Fruit fly (Drosophila melanogaster) whole organism, wandering third instar larva: ENCODE data around the gene niki.

Experiments
- Abd-B ChIP-seq: fragments of >200 bp; optimal IDR thresholded peaks from 2 replicates; lab custom pipeline; 2017; ENCODE audit warnings: missing biosample characterization, missing genetic modification characterization
- CG32264 ChIP-seq: fragments of 200-800 bp; sonication (Bioruptor generic); optimal IDR thresholded peaks from 2 replicates; lab custom pipeline; 2016; ENCODE audit warnings: missing biosample characterization, missing genetic modification characterization
- CrebA ChIP-seq: fragments of 200-800 bp; sonication (Bioruptor generic); optimal IDR thresholded peaks from 2 replicates; lab custom pipeline; 2016; ENCODE audit warnings: missing biosample characterization, mild to moderate bottlenecking, missing genetic modification characterization, borderline replicate concordance
- Dfd ChIP-seq: fragments of >200 bp; optimal IDR thresholded peaks from 2 replicates; lab custom pipeline; 2017; ENCODE audit warnings: missing biosample characterization, missing genetic modification characterization
- Dif ChIP-seq: fragments of 200-275, 200-300 bp; sonication (Bioruptor generic); optimal IDR thresholded peaks from 2 replicates; lab custom pipeline; 2018; ENCODE audit warnings: missing biosample characterization, missing genetic modification characterization; ENCODE audit not compliant: partially characterized antibody
- HLH106 ChIP-seq: fragments of 200-800 bp; optimal IDR thresholded peaks from 3 replicates; lab custom pipeline; 2019; ENCODE audit warnings: missing biosample characterization, mild to moderate bottlenecking, missing genetic modification characterization, moderate library complexity
- Hnf4 ChIP-seq: fragments of 200-800 bp; sonication (Bioruptor generic); optimal IDR thresholded peaks from 2 replicates; lab custom pipeline; 2016; ENCODE audit warnings: missing biosample characterization, mild to moderate bottlenecking, missing genetic modification characterization
- Hr78 ChIP-seq: fragments of >200 bp; optimal IDR thresholded peaks from 2 replicates; lab custom pipeline; 2017; ENCODE audit warnings: missing biosample characterization, missing genetic modification characterization
- Hr83 ChIP-seq: fragments of 200-300 bp; sonication (Bioruptor generic); optimal IDR thresholded peaks from 2 replicates; lab custom pipeline; 2016; ENCODE audit warnings: missing biosample characterization, mild to moderate bottlenecking, missing genetic modification characterization, moderate library complexity; ENCODE audit not compliant: poor library complexity, severe bottlenecking
- Jra ChIP-seq: sonication (Bioruptor generic); optimal IDR thresholded peaks from 2 replicates; lab custom pipeline; 2016; ENCODE audit warnings: missing biosample characterization, missing genetic modification characterization
- Mio ChIP-seq: sonication (Bioruptor generic); optimal IDR thresholded peaks from 2 replicates; lab custom pipeline; 2016; ENCODE audit warnings: missing biosample characterization, missing genetic modification characterization
- Myc ChIP-seq: fragments of >200 bp; optimal IDR thresholded peaks from 2 replicates; lab custom pipeline; 2017
- N ChIP-seq: fragments of >200 bp; optimal IDR thresholded peaks from 2 replicates; lab custom pipeline; 2018; ENCODE audit warnings: missing biosample characterization, missing external identifiers, missing genetic modification characterization
- Rel ChIP-seq, 2 experiments: fragments of 200-800 bp; sonication (Bioruptor generic) in 1 of 2; optimal IDR thresholded peaks; 2 replicates in 1 of 2; 3 replicates in 1 of 2; lab custom pipeline; 2016 to 2019; ENCODE audit warnings: mild to moderate bottlenecking in 2 of 2, missing biosample characterization in 2 of 2, missing genetic modification characterization in 2 of 2, moderate library complexity in 1 of 2
- Sp1 ChIP-seq: fragments of 200-800 bp; sonication (Bioruptor generic); optimal IDR thresholded peaks from 3 replicates; lab custom pipeline; 2019; ENCODE audit warnings: missing biosample characterization, mild to moderate bottlenecking, missing genetic modification characterization, moderate library complexity
- Vsx2 ChIP-seq: fragments of 200-300, 225-300 bp; sonication (Bioruptor generic); optimal IDR thresholded peaks from 2 replicates; lab custom pipeline; 2018; ENCODE audit warnings: missing biosample characterization, missing genetic modification characterization; ENCODE audit not compliant: partially characterized antibody
- br ChIP-seq: fragments of 200-800 bp; sonication (Bioruptor generic); optimal IDR thresholded peaks from 2 replicates; lab custom pipeline; 2016; ENCODE audit warnings: missing biosample characterization, missing genetic modification characterization
- brk ChIP-seq: fragments of 200-800 bp; sonication (Bioruptor generic); optimal IDR thresholded peaks from 2 replicates; lab custom pipeline; 2016; ENCODE audit warnings: missing biosample characterization, mild to moderate bottlenecking, missing genetic modification characterization
- dl ChIP-seq, 2 experiments: fragments of 175-275, 200-275 bp in 1 of 2; fragments of 200-275 bp in 1 of 2; sonication (Bioruptor generic); optimal IDR thresholded peaks; lab custom pipeline; 2018; ENCODE audit warnings: mild to moderate bottlenecking in 2 of 2, missing biosample characterization in 2 of 2, missing genetic modification characterization in 2 of 2, moderate library complexity in 2 of 2; ENCODE audit not compliant: partially characterized antibody in 2 of 2, insufficient read depth in 1 of 2
- dmrt93B ChIP-seq: fragments of 200-800 bp; sonication (Bioruptor generic); optimal IDR thresholded peaks from 2 replicates; lab custom pipeline; 2018; ENCODE audit warnings: missing biosample characterization, mild to moderate bottlenecking, missing genetic modification characterization
- dsf ChIP-seq: sonication (Bioruptor generic); optimal IDR thresholded peaks from 2 replicates; lab custom pipeline; 2016; ENCODE audit warnings: missing biosample characterization, missing genetic modification characterization, borderline replicate concordance
- ey ChIP-seq: fragments of 200-800 bp; sonication (Bioruptor generic); optimal IDR thresholded peaks from 2 replicates; lab custom pipeline; 2016; ENCODE audit warnings: missing biosample characterization, missing genetic modification characterization
- foxo ChIP-seq, 2 experiments: fragments of 200-800 bp; sonication (Bioruptor generic); optimal IDR thresholded peaks; 2 replicates in 1 of 2; 3 replicates in 1 of 2; lab custom pipeline; 2016 to 2017; ENCODE audit warnings: missing biosample characterization in 2 of 2, missing genetic modification characterization in 2 of 2
- fru ChIP-seq: fragments of 200-800 bp; sonication (Bioruptor generic); optimal IDR thresholded peaks from 3 replicates; lab custom pipeline; 2016; ENCODE audit warnings: missing biosample characterization, mild to moderate bottlenecking, missing genetic modification characterization
- h ChIP-seq: fragments of 200-800 bp; sonication (Bioruptor generic); optimal IDR thresholded peaks from 3 replicates; lab custom pipeline; 2016; ENCODE audit warnings: missing biosample characterization, mild to moderate bottlenecking, missing genetic modification characterization
- jim ChIP-seq: fragments of 175-275, 200-325 bp; sonication (Bioruptor generic); optimal IDR thresholded peaks from 2 replicates; lab custom pipeline; 2016; ENCODE audit warnings: missing biosample characterization, mild to moderate bottlenecking, missing genetic modification characterization
- lola ChIP-seq: fragments of >200 bp; optimal IDR thresholded peaks from 2 replicates; lab custom pipeline; 2017; ENCODE audit warnings: missing biosample characterization, missing genetic modification characterization
- psq ChIP-seq: fragments of 200-800 bp; sonication (Bioruptor generic); optimal IDR thresholded peaks from 3 replicates; lab custom pipeline; 2017; ENCODE audit warnings: missing biosample characterization, mild to moderate bottlenecking, missing genetic modification characterization, moderate library complexity
- rgr ChIP-seq: fragments of 200-800 bp; sonication (Bioruptor generic); optimal IDR thresholded peaks from 3 replicates; lab custom pipeline; 2016; ENCODE audit warnings: missing biosample characterization, mild to moderate bottlenecking, missing genetic modification characterization
- sage ChIP-seq: fragments of 200-800 bp; sonication (Bioruptor generic); optimal IDR thresholded peaks from 2 replicates; lab custom pipeline; 2016; ENCODE audit warnings: missing biosample characterization, mild to moderate bottlenecking, missing genetic modification characterization
- sv ChIP-seq: fragments of 200-800 bp; sonication (Bioruptor generic); optimal IDR thresholded peaks from 3 replicates; lab custom pipeline; 2016; ENCODE audit warnings: missing biosample characterization, missing genetic modification characterization
- tai ChIP-seq: sonication (Bioruptor generic); optimal IDR thresholded peaks from 2 replicates; lab custom pipeline; 2016; ENCODE audit warnings: missing biosample characterization, missing genetic modification characterization
- usp ChIP-seq: fragments of >200 bp; optimal IDR thresholded peaks from 2 replicates; lab custom pipeline; 2017; ENCODE audit warnings: missing biosample characterization, missing genetic modification characterization
- woc ChIP-seq: sonication (Bioruptor generic); optimal IDR thresholded peaks from 2 replicates; lab custom pipeline; 2016; ENCODE audit warnings: missing biosample characterization, mild to moderate bottlenecking, missing genetic modification characterization

niki gene

dm6 chr3R:24829887-24830351 is 4.5 kb upstream of the niki start, which contains the start of the genes Kaz and CG43273 (continued):
- TF ChIP-seq Hnf4 (GFP tag; lab: Kevin White, UChicago) (no peak), Hr78 (GFP tag; lab: Kevin White, UChicago) (no peak), HLH106 (tag; lab: Kevin White, UChicago) (peak; percentile 81), dsf (GFP tag; lab: Kevin White, UChicago) (no peak), Hr83 (GFP tag; lab: Kevin White, UChicago) (no peak), Vsx2 (GFP tag; lab: Kevin White, UChicago) (no peak), dmrt93B (no peak), sv (GFP tag; lab: Kevin White, UChicago) (peak; percentile 15), woc (GFP tag; lab: Kevin White, UChicago) (peak; percentile 78), dl (GFP tag; optimal IDR thresholded peaks at IDR 0.05; lab: Kevin White, UChicago; ENCODE audit: insufficient read depth in 1 of 2, partially characterized antibody in 2 of 2) (no peak)

dm6 chr3R:24828234-24828633 is 2.8 kb upstream of the niki start, which contains the start of gene RabX4:
TSS of gene RabX4 (minus strand) at chr3R:24828409.
- TF ChIP-seq woc (GFP tag; lab: Kevin White, UChicago) (no peak), Myc (lab: Kevin White, UChicago) (no peak)
- TF ChIP-seq, all 38 proteins: peak for 0

- TF ChIP-seq sv (GFP tag; lab: Kevin White, UChicago) (no peak), Rel (GFP tag; optimal IDR thresholded peaks at IDR 0.05; lab: Kevin White, UChicago) (no peak), Rel (tag; optimal IDR thresholded peaks at IDR 0.05; lab: Kevin White, UChicago) (peak; percentile 96)
Observed at dm6 chr3R:24823061-24823460, 2.4 kb downstream of the niki start.

- TF ChIP-seq Hnf4 (GFP tag; lab: Kevin White, UChicago) = no peak
- peak; percentile 22 for TF ChIP-seq Hr83 (GFP tag; lab: Kevin White, UChicago)
- TF ChIP-seq Rel (GFP tag; optimal IDR thresholded peaks at IDR 0.05; lab: Kevin White, UChicago) = no peak
- TF ChIP-seq Rel (tag; optimal IDR thresholded peaks at IDR 0.05; lab: Kevin White, UChicago) = peak; percentile 19
- TF ChIP-seq psq (GFP tag; lab: Kevin White, UChicago) = peak; percentile 27
Observed at dm6 chr3R:24816993-24817854, 8.2 kb downstream of the niki start, which contains the start of the genes CG5808 and Saf-B. TSS of gene CG5808 (minus strand) at chr3R:24817007. TSS of gene Saf-B (plus strand) at chr3R:24817464.

- TF ChIP-seq CrebA (GFP tag; lab: Kevin White, UChicago) = no peak
- no peak for TF ChIP-seq usp (GFP tag; lab: Kevin White, UChicago)
- TF ChIP-seq psq (GFP tag; lab: Kevin White, UChicago) = peak; percentile 59
- no peak for TF ChIP-seq Vsx2 (GFP tag; lab: Kevin White, UChicago)
- TF ChIP-seq foxo (GFP tag; optimal IDR thresholded peaks at IDR 0.05; lab: Kevin White, UChicago) = peak in 1 of 2 experiments; percentile 87
- TF ChIP-seq lola (GFP tag; lab: Kevin White, UChicago) = no peak
- TF ChIP-seq Sp1 (GFP tag; lab: Kevin White, UChicago) = peak; percentile 67
- peak; percentile 80 for TF ChIP-seq dsf (GFP tag; lab: Kevin White, UChicago)
- peak; percentile 46 for TF ChIP-seq CG32264
- TF ChIP-seq ey (GFP tag; lab: Kevin White, UChicago) = peak; percentile 79
- TF ChIP-seq Dfd (GFP tag; lab: Kevin White, UChicago) = no peak
- no peak for TF ChIP-seq dmrt93B
- TF ChIP-seq sage (GFP tag; lab: Kevin White, UChicago) = no peak
- no peak for TF ChIP-seq N
- TF ChIP-seq brk = peak; percentile 89
- peak; percentile 74 for TF ChIP-seq woc (GFP tag; lab: Kevin White, UChicago)
- TF ChIP-seq HLH106 (tag; lab: Kevin White, UChicago) = peak; percentile 77
- no peak for TF ChIP-seq jim (GFP tag; lab: Kevin White, UChicago)
- TF ChIP-seq Myc (lab: Kevin White, UChicago) = no peak
- TF ChIP-seq fru (GFP tag; lab: Kevin White, UChicago) = peak; percentile 70
- no peak for TF ChIP-seq Mio (GFP tag; lab: Kevin White, UChicago)
- TF ChIP-seq Dif (GFP tag; lab: Kevin White, UChicago) = no peak
- no peak for TF ChIP-seq Rel (GFP tag; optimal IDR thresholded peaks at IDR 0.05; lab: Kevin White, UChicago)
- TF ChIP-seq Rel (tag; optimal IDR thresholded peaks at IDR 0.05; lab: Kevin White, UChicago) = peak; percentile 36
- no peak for TF ChIP-seq Abd-B
- peak; percentile 81 for TF ChIP-seq h (GFP tag; lab: Kevin White, UChicago)
- peak; percentile 67 for TF ChIP-seq br
- no peak for TF ChIP-seq Jra (GFP tag; lab: Kevin White, UChicago)
- no peak for TF ChIP-seq dl (GFP tag; optimal IDR thresholded peaks at IDR 0.05; lab: Kevin White, UChicago; ENCODE audit: insufficient read depth in 1 of 2, partially characterized antibody in 2 of 2)
- TF ChIP-seq Hr78 (GFP tag; lab: Kevin White, UChicago) = no peak
- peak; percentile 63 for TF ChIP-seq Hr83 (GFP tag; lab: Kevin White, UChicago)
- TF ChIP-seq rgr = peak; percentile 78
- no peak for TF ChIP-seq tai (GFP tag; lab: Kevin White, UChicago)
Observed at dm6 chr3R:24813637-24814301, 11.7 kb downstream of the niki start, which contains the start of the genes lili and CG34150. TSS of gene lili (minus strand) at chr3R:24814012. TSS of gene CG34150 (plus strand) at chr3R:24814262.
